Worm (Caenorhabditis elegans) whole organism, L4 larva: Measurements from ENCODE around the gene T27E7.4.

ENCODE experiments used
- D1046.2 ChIP-seq: fragments of 200-800 bp; sonication (Bioruptor generic); IDR thresholded peaks from 2 replicates; pipeline ENCODE4 v1.3.6; 2022; ENCODE audit warnings: missing genetic modification characterization, missing compliant biosample characterization
- F10B5.3 ChIP-seq: sonication (generic microtip); optimal IDR thresholded peaks from 2 replicates; lab custom pipeline; 2016; ENCODE audit warnings: mild to moderate bottlenecking, missing genetic modification characterization, missing compliant biosample characterization
- F37D6.2 ChIP-seq: sonication (generic microtip); optimal IDR thresholded peaks from 2 replicates; lab custom pipeline; 2016; ENCODE audit warnings: mild to moderate bottlenecking, missing genetic modification characterization, missing compliant biosample characterization
- R02D3.7 ChIP-seq: fragments of 150-350 bp; sonication (generic microtip); optimal IDR thresholded peaks from 3 replicates; lab custom pipeline; 2014; ENCODE audit warnings: missing biosample characterization, missing genetic modification characterization
- T26A8.4 ChIP-seq: fragments of 200-800 bp; sonication (Bioruptor generic); IDR thresholded peaks from 2 replicates; pipeline ENCODE4 v1.3.6; 2022; ENCODE audit warnings: missing genetic modification characterization, missing compliant biosample characterization
- Y105C5A.15 ChIP-seq: fragments of 200-800 bp; sonication (Bioruptor generic); IDR thresholded peaks from 2 replicates; pipeline ENCODE4 v1.3.6; 2022; ENCODE audit warnings: missing genetic modification characterization, missing compliant biosample characterization
- Y48G9A.11 ChIP-seq: fragments of 200-800 bp; sonication (Bioruptor generic); IDR thresholded peaks from 2 replicates; pipeline ENCODE4 v1.3.6; 2022; ENCODE audit warnings: missing genetic modification reagents, missing genetic modification characterization, missing compliant biosample characterization
- Y5F2A.4 ChIP-seq: fragments of 200-800 bp; sonication (Bioruptor generic); optimal IDR thresholded peaks from 2 replicates; lab custom pipeline; 2018; ENCODE audit warnings: mild to moderate bottlenecking, missing genetic modification characterization, missing compliant biosample characterization
- ama-1 ChIP-seq: fragments of 150-350 bp; optimal IDR thresholded peaks from 2 replicates; lab custom pipeline; 2014; ENCODE audit warnings: inconsistent platforms, mixed read lengths
- ceh-32 ChIP-seq: sonication (generic microtip); optimal IDR thresholded peaks from 2 replicates; lab custom pipeline; 2016; ENCODE audit warnings: mild to moderate bottlenecking, missing genetic modification characterization, missing compliant biosample characterization; ENCODE audit not compliant: poor library complexity
- ceh-62 ChIP-seq: sonication (generic microtip); optimal IDR thresholded peaks from 2 replicates; lab custom pipeline; 2017; ENCODE audit warnings: missing biosample characterization, missing genetic modification characterization
- ceh-82 ChIP-seq: sonication (generic microtip); optimal IDR thresholded peaks from 2 replicates; lab custom pipeline; 2017; ENCODE audit warnings: missing biosample characterization, missing genetic modification characterization
- ces-1 ChIP-seq: fragments of 150-350 bp; sonication (generic microtip); optimal IDR thresholded peaks from 4 replicates; lab custom pipeline; 2014; ENCODE audit warnings: missing biosample characterization, missing genetic modification reagents, missing genetic modification characterization
- cey-2 ChIP-seq: sonication (generic microtip); optimal IDR thresholded peaks from 3 replicates; lab custom pipeline; 2017; ENCODE audit warnings: missing genetic modification characterization, mild to moderate bottlenecking, missing compliant biosample characterization, antibody characterized with exemption, borderline replicate concordance; ENCODE audit not compliant: insufficient read depth
- ctbp-1 ChIP-seq: fragments of 200-800 bp; sonication (Bioruptor generic); IDR thresholded peaks from 2 replicates; pipeline ENCODE4 v1.3.6; 2022; ENCODE audit warnings: missing genetic modification reagents, missing genetic modification characterization, missing compliant biosample characterization
- daf-12 ChIP-seq: fragments of 150-350 bp; optimal IDR thresholded peaks from 2 replicates; lab custom pipeline; 2014; ENCODE audit warnings: missing biosample characterization, missing genetic modification reagents, missing genetic modification characterization
- daf-19 ChIP-seq: fragments of 200-800 bp; sonication (Bioruptor generic); conservative IDR thresholded peaks from 2 replicates; pipeline ENCODE4 v1.3.6; 2022; ENCODE audit warnings: missing genetic modification characterization, missing compliant biosample characterization
- dmd-9 ChIP-seq: fragments of 200-800 bp; sonication (Bioruptor generic); IDR thresholded peaks from 2 replicates; pipeline ENCODE4 v1.3.6; 2022; ENCODE audit warnings: missing genetic modification reagents, missing genetic modification characterization, missing compliant biosample characterization
- dpl-1 ChIP-seq: fragments of 150-350 bp; optimal IDR thresholded peaks from 2 replicates; lab custom pipeline; 2014; ENCODE audit warnings: missing biosample characterization, missing genetic modification reagents, missing genetic modification characterization
- hif-1 ChIP-seq, 2 experiments: sonication (generic microtip); optimal IDR thresholded peaks; 2 replicates each; lab custom pipeline; 2016 to 2017; ENCODE audit warnings: missing compliant biosample characterization in 2 of 2, missing genetic modification characterization in 2 of 2, missing genetic modification reagents in 2 of 2, missing genotype in 2 of 2, mild to moderate bottlenecking in 1 of 2
- hmg-1.1 ChIP-seq: fragments of 200-800 bp; sonication (Bioruptor generic); IDR thresholded peaks from 2 replicates; pipeline ENCODE4 v1.3.6; 2022; ENCODE audit warnings: missing genetic modification reagents, missing genetic modification characterization, missing compliant biosample characterization
- jun-1 ChIP-seq: fragments of 150-350 bp; optimal IDR thresholded peaks from 2 replicates; lab custom pipeline; 2014; ENCODE audit warnings: missing biosample characterization, missing genetic modification reagents, missing genetic modification characterization
- lin-15B ChIP-seq: fragments of 150-350 bp; sonication (generic microtip); optimal IDR thresholded peaks from 3 replicates; lab custom pipeline; 2014; ENCODE audit warnings: missing biosample characterization, missing genetic modification characterization
- lin-29 ChIP-seq: fragments of 200-800 bp; sonication (Bioruptor generic); IDR thresholded peaks from 2 replicates; pipeline ENCODE4 v1.3.6; 2022; ENCODE audit warnings: missing genetic modification reagents, missing genetic modification characterization, missing compliant biosample characterization
- lir-3 ChIP-seq: sonication (generic microtip); optimal IDR thresholded peaks from 2 replicates; lab custom pipeline; 2016; ENCODE audit warnings: mild to moderate bottlenecking, missing genetic modification characterization, missing compliant biosample characterization
- madf-5 ChIP-seq, 2 experiments: fragments of 200-800 bp; sonication (Bioruptor generic); IDR thresholded peaks; 2 replicates each; pipeline ENCODE4 v1.3.6; 2022; ENCODE audit warnings: missing compliant biosample characterization in 2 of 2, missing genetic modification characterization in 2 of 2
- madf-9 ChIP-seq: fragments of 200-800 bp; sonication (Bioruptor generic); conservative IDR thresholded peaks from 2 replicates; pipeline ENCODE4 v1.3.6; 2022; ENCODE audit warnings: missing genetic modification reagents, missing genetic modification characterization, missing compliant biosample characterization
- mdt-29 ChIP-seq: fragments of 200-800 bp; sonication (Bioruptor generic); IDR thresholded peaks from 2 replicates; pipeline ENCODE4 v1.3.6; 2022; ENCODE audit warnings: missing genetic modification reagents, missing genetic modification characterization, missing compliant biosample characterization
- mep-1 ChIP-seq: fragments of 150-350 bp; sonication (generic microtip); optimal IDR thresholded peaks from 3 replicates; lab custom pipeline; 2014; ENCODE audit warnings: missing biosample characterization, missing genetic modification characterization
- nhr-102 ChIP-seq: sonication (generic microtip); optimal IDR thresholded peaks from 2 replicates; lab custom pipeline; 2016; ENCODE audit warnings: mild to moderate bottlenecking, missing genetic modification characterization, moderate library complexity, missing compliant biosample characterization
- nhr-111 ChIP-seq: fragments of 200-800 bp; sonication (Bioruptor generic); optimal IDR thresholded peaks from 2 replicates; lab custom pipeline; 2018; ENCODE audit warnings: mild to moderate bottlenecking, missing genetic modification characterization, missing compliant biosample characterization
- nhr-25 ChIP-seq: sonication (generic microtip); optimal IDR thresholded peaks from 2 replicates; lab custom pipeline; 2017; ENCODE audit warnings: missing genetic modification characterization, mild to moderate bottlenecking, missing compliant biosample characterization, antibody characterized with exemption, moderate library complexity, borderline replicate concordance; ENCODE audit not compliant: insufficient read depth
- nhr-28 ChIP-seq: fragments of 150-350 bp; optimal IDR thresholded peaks from 2 replicates; lab custom pipeline; 2014; ENCODE audit warnings: missing biosample characterization, missing genetic modification characterization
- nhr-42 ChIP-seq: fragments of 200-800 bp; sonication (Bioruptor generic); IDR thresholded peaks from 2 replicates; pipeline ENCODE4 v1.3.6; 2022; ENCODE audit warnings: missing genetic modification characterization, missing compliant biosample characterization
- nhr-48 ChIP-seq: sonication (generic microtip); optimal IDR thresholded peaks from 2 replicates; lab custom pipeline; 2016; ENCODE audit warnings: mild to moderate bottlenecking, missing genetic modification characterization, missing compliant biosample characterization
- nhr-77 ChIP-seq: fragments of 150-350 bp; optimal IDR thresholded peaks from 2 replicates; lab custom pipeline; 2014; ENCODE audit warnings: missing biosample characterization, missing genetic modification characterization
- pha-4 ChIP-seq, 2 experiments: fragments of 150-350 bp in 1 of 2; fragments of 200-800 bp in 1 of 2; sonication (Bioruptor generic) in 1 of 2; IDR thresholded peaks in 1 of 2; optimal IDR thresholded peaks in 1 of 2; 2 replicates each; pipeline versions ENCODE4 v1.3.6 to Lab custom; 2014 to 2022; ENCODE audit warnings: missing genetic modification characterization in 2 of 2, missing genetic modification reagents in 2 of 2, missing biosample characterization in 1 of 2, missing compliant biosample characterization in 1 of 2
- pqm-1 ChIP-seq: sonication (generic microtip); optimal IDR thresholded peaks from 2 replicates; lab custom pipeline; 2017; ENCODE audit warnings: missing biosample characterization, missing genetic modification characterization
- rbr-2 ChIP-seq: sonication (generic microtip); optimal IDR thresholded peaks from 2 replicates; lab custom pipeline; 2016; ENCODE audit warnings: missing genotype, missing genetic modification characterization, missing compliant biosample characterization
- saeg-2 ChIP-seq: fragments of 200-800 bp; sonication (Bioruptor generic); IDR thresholded peaks from 2 replicates; pipeline ENCODE4 v1.3.6; 2022; ENCODE audit warnings: missing genetic modification reagents, missing genetic modification characterization, missing compliant biosample characterization
- set-16 ChIP-seq: fragments of 200-800 bp; sonication (Bioruptor generic); IDR thresholded peaks from 2 replicates; pipeline ENCODE4 v1.3.6; 2022; ENCODE audit warnings: missing genetic modification reagents, missing genetic modification characterization, missing compliant biosample characterization
- skn-1 ChIP-seq: fragments of 150-350 bp; optimal IDR thresholded peaks from 2 replicates; lab custom pipeline; 2014; ENCODE audit warnings: missing biosample characterization, missing genetic modification characterization
- spr-1 ChIP-seq: sonication (generic microtip); optimal IDR thresholded peaks from 2 replicates; lab custom pipeline; 2016; ENCODE audit warnings: mild to moderate bottlenecking, missing genetic modification characterization, missing compliant biosample characterization
- spr-3 ChIP-seq: fragments of 200-800 bp; sonication (Bioruptor generic); optimal IDR thresholded peaks from 2 replicates; lab custom pipeline; 2018; ENCODE audit warnings: mild to moderate bottlenecking, missing genetic modification characterization, missing compliant biosample characterization
- tag-97 ChIP-seq: fragments of 200-800 bp; sonication (Bioruptor generic); IDR thresholded peaks from 2 replicates; pipeline ENCODE4 v1.3.6; 2022; ENCODE audit warnings: missing genetic modification characterization, missing compliant biosample characterization
- tra-1 ChIP-seq: fragments of 200-800 bp; sonication (Bioruptor generic); IDR thresholded peaks from 2 replicates; pipeline ENCODE4 v1.3.6; 2022; ENCODE audit warnings: missing genetic modification reagents, missing genetic modification characterization, missing compliant biosample characterization
- unc-39 ChIP-seq: sonication (generic microtip); optimal IDR thresholded peaks from 2 replicates; lab custom pipeline; 2017; ENCODE audit warnings: missing biosample characterization, missing genetic modification characterization
- unc-62 ChIP-seq, 3 experiments: fragments of 150-350 bp in 1 of 3; sonication (generic microtip); optimal IDR thresholded peaks in 2 of 3; peaks in 1 of 3; 1 replicate in 1 of 3; 2 replicates in 2 of 3; lab custom pipeline; 2014 to 2017; ENCODE audit warnings: missing biosample characterization in 3 of 3, missing genetic modification characterization in 3 of 3, missing genetic modification reagents in 3 of 3, missing genotype in 1 of 3
- zfp-2 ChIP-seq: sonication (generic microtip); optimal IDR thresholded peaks from 2 replicates; lab custom pipeline; 2016; ENCODE audit warnings: mild to moderate bottlenecking, missing genetic modification characterization, missing compliant biosample characterization
- zip-2 ChIP-seq: fragments of 150-350 bp; optimal IDR thresholded peaks from 2 replicates; lab custom pipeline; 2014; ENCODE audit warnings: missing biosample characterization, missing genetic modification characterization
- ztf-11 ChIP-seq: fragments of 150-350 bp; optimal IDR thresholded peaks from 2 replicates; lab custom pipeline; 2014; ENCODE audit warnings: missing biosample characterization, missing genetic modification characterization

T27E7.4 gene

DNA sequence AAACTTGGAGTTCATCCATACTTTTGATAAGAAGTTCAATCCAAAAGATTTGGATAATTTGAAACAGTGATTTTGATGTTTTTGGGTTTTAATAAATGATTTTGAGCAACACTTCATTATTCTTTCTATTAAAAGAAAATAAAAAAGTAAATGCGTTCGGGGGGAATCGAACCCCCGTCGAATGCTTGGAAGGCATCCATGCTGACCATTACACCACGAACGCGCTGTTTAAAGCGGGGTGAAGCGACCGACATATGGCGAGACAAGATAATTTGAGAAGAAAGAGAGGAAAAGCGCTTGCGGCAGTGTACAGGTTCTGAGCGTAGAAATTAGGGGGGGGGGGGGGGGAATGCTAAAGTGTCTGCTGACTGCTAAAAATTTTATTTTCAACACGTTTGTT lies 41.6 kb upstream of the T27E7.4 start (continued):
- TF ChIP-seq nhr-28 (tag; lab: Kevin White, UChicago) (no peak), tra-1 (GFP tag; lab: Robert Waterston, UW) (no peak), hmg-1.1 (GFP tag; lab: Robert Waterston, UW) (no peak), pqm-1 (tag; lab: Kevin White, UChicago) (no peak), ceh-82 (tag; lab: Kevin White, UChicago) (no peak), madf-9 (GFP tag; lab: Robert Waterston, UW) (0 out of 2 replicates have a peak, but pooled peaks have one; percentile 10), lin-15B (tag; lab: Kevin White, UChicago) (no peak), unc-62 (GFP tag; optimal IDR thresholded peaks at IDR 0.05 in 1 of 2; lab: Kevin White, UChicago) (no peak), unc-62 (tag; optimal IDR thresholded peaks at IDR 0.05; lab: Kevin White, UChicago) (no peak), F10B5.3 (tag; lab: Kevin White, UChicago) (no peak), mdt-29 (peak; percentile 73), ces-1 (GFP tag; lab: Kevin White, UChicago) (no peak), ceh-32 (no peak), R02D3.7 (tag; lab: Kevin White, UChicago) (no peak), ama-1 (lab: Kevin White, UChicago) (no peak), F37D6.2 (no peak), pha-4 (GFP tag; IDR thresholded peaks at IDR 0.05; lab: Robert Waterston, UW) (peak; percentile 82), pha-4 (tag; optimal IDR thresholded peaks at IDR 0.05; lab: Kevin White, UChicago) (no peak), lin-29 (GFP tag; lab: Robert Waterston, UW) (no peak), ceh-62 (tag; lab: Kevin White, UChicago) (no peak), dpl-1 (no peak), T26A8.4 (GFP tag; lab: Robert Waterston, UW) (no peak), nhr-25 (no peak), nhr-111 (GFP tag; lab: Kevin White, UChicago) (peak; percentile 71), ctbp-1 (GFP tag; lab: Robert Waterston, UW) (no peak), saeg-2 (no peak), jun-1 (tag; lab: Kevin White, UChicago) (no peak), mep-1 (no peak), unc-39 (tag; lab: Kevin White, UChicago) (no peak), skn-1 (no peak), Y48G9A.11 (GFP tag; lab: Robert Waterston, UW) (peak; percentile 52; the same call in 1 of the 2 replicates), zip-2 (tag; lab: Kevin White, UChicago) (peak; percentile 5), spr-3 (no peak), madf-5 (GFP tag; IDR thresholded peaks at IDR 0.05; lab: Robert Waterston, UW) (peak in 1 of 2 experiments; percentile 64; a peak in 1 of 4 replicates), hif-1 (tag; optimal IDR thresholded peaks at IDR 0.05; lab: Kevin White, UChicago) (no peak), nhr-102 (tag; lab: Kevin White, UChicago) (no peak), zfp-2 (no peak), daf-19 (no peak), ztf-11 (tag; lab: Kevin White, UChicago) (no peak), daf-12 (tag; lab: Kevin White, UChicago) (no peak), Y5F2A.4 (GFP tag; lab: Kevin White, UChicago) (no peak), lir-3 (tag; lab: Kevin White, UChicago) (peak; percentile 51), Y105C5A.15 (GFP tag; lab: Robert Waterston, UW) (peak; percentile 75; the same call in 1 of the 2 replicates), nhr-42 (GFP tag; lab: Robert Waterston, UW) (no peak), nhr-77 (tag; lab: Kevin White, UChicago) (no peak), D1046.2 (GFP tag; lab: Robert Waterston, UW) (no peak), dmd-9 (GFP tag; lab: Robert Waterston, UW) (no peak), rbr-2 (peak; percentile 3), set-16 (no peak), spr-1 (tag; lab: Kevin White, UChicago) (peak; percentile 40), tag-97 (no peak), nhr-48 (tag; lab: Kevin White, UChicago) (no peak), cey-2 (no peak)
